Worm (Caenorhabditis elegans) whole organism, L2 larva: ENCODE measurements around the gene C37C3.2.

Source experiments
- elt-3 ChIP-seq: sonication (generic microtip); optimal IDR thresholded peaks from 2 replicates; lab custom pipeline; 2017; ENCODE audit warnings: missing biosample characterization, missing genetic modification characterization
- mab-5 ChIP-seq: fragments of 150-350 bp; optimal IDR thresholded peaks from 2 replicates; lab custom pipeline; 2014; ENCODE audit warnings: missing biosample characterization, missing genetic modification characterization
- nhr-237 ChIP-seq: fragments of 150-350 bp; optimal IDR thresholded peaks from 2 replicates; lab custom pipeline; 2014; ENCODE audit warnings: missing biosample characterization, missing genetic modification characterization
- sma-3 ChIP-seq: sonication (generic microtip); optimal IDR thresholded peaks from 2 replicates; lab custom pipeline; 2016; ENCODE audit warnings: missing genetic modification reagents, missing genetic modification characterization, missing compliant biosample characterization
- unc-55 ChIP-seq: fragments of 150-350 bp; sonication (generic microtip); optimal IDR thresholded peaks from 3 replicates; lab custom pipeline; 2014; ENCODE audit warnings: missing biosample characterization, missing genetic modification reagents, missing genetic modification characterization
- zag-1 ChIP-seq: fragments of 150-350 bp; optimal IDR thresholded peaks from 2 replicates; lab custom pipeline; 2014; ENCODE audit warnings: missing biosample characterization, missing genetic modification characterization

ce11 chrV:7852078-7852477 lies 3.7 kb upstream of the C37C3.2 start:
- TF ChIP-seq sma-3 (GFP tag; lab: Kevin White, UChicago) = no peak
- TF ChIP-seq zag-1 (tag; lab: Kevin White, UChicago) = no peak
- no peak for TF ChIP-seq nhr-237 (tag; lab: Kevin White, UChicago)
- TF ChIP-seq unc-55 (GFP tag; lab: Kevin White, UChicago) = no peak
- TF ChIP-seq elt-3 (tag; lab: Kevin White, UChicago) = no peak
- TF ChIP-seq mab-5 = no peak
